Worm (Caenorhabditis elegans) whole organism, L1 larva: ENCODE data around the gene srh-74.

Source experiments
- aly-2 ChIP-seq: fragments of 150-350 bp; optimal IDR thresholded peaks from 2 replicates; lab custom pipeline; 2014; ENCODE audit warnings: missing biosample characterization, missing genetic modification characterization
- ama-1 ChIP-seq: fragments of 150-350 bp; optimal IDR thresholded peaks from 2 replicates; lab custom pipeline; 2014
- ceh-63 ChIP-seq: fragments of 200-800 bp; sonication (Bioruptor generic); optimal IDR thresholded peaks from 2 replicates; lab custom pipeline; 2018; ENCODE audit warnings: mild to moderate bottlenecking, missing genetic modification characterization, missing compliant biosample characterization
- elt-2 ChIP-seq: sonication (generic microtip); optimal IDR thresholded peaks from 2 replicates; lab custom pipeline; 2016; ENCODE audit warnings: missing genetic modification characterization, mild to moderate bottlenecking, inconsistent platforms, missing compliant biosample characterization, missing genetic modification reagents
- fkh-10 ChIP-seq: sonication (generic microtip); optimal IDR thresholded peaks from 2 replicates; lab custom pipeline; 2017; ENCODE audit warnings: missing biosample characterization, missing genetic modification reagents, missing genetic modification characterization
- lin-14 ChIP-seq: fragments of 200-800 bp; sonication (Bioruptor generic); optimal IDR thresholded peaks from 2 replicates; lab custom pipeline; 2018; ENCODE audit warnings: mild to moderate bottlenecking, missing genetic modification characterization, moderate library complexity, missing compliant biosample characterization
- mdl-1 ChIP-seq, 2 experiments: fragments of 150-350 bp; optimal IDR thresholded peaks; 2 replicates each; lab custom pipeline; 2014 to 2017; ENCODE audit warnings: missing biosample characterization in 2 of 2, missing genetic modification characterization in 2 of 2, inconsistent platforms in 1 of 2
- nhr-77 ChIP-seq: fragments of 150-350 bp; optimal IDR thresholded peaks from 2 replicates; lab custom pipeline; 2014; ENCODE audit warnings: missing biosample characterization, missing genetic modification characterization
- nhr-84 ChIP-seq: sonication (generic microtip); optimal IDR thresholded peaks from 2 replicates; lab custom pipeline; 2017; ENCODE audit warnings: missing biosample characterization, missing genetic modification characterization
- snpc-4 ChIP-seq: fragments of 150-350 bp; optimal IDR thresholded peaks from 2 replicates; lab custom pipeline; 2014; ENCODE audit warnings: missing biosample characterization, missing genetic modification characterization
- sptf-1 ChIP-seq: fragments of 150-350 bp; optimal IDR thresholded peaks from 2 replicates; lab custom pipeline; 2014; ENCODE audit warnings: missing biosample characterization, missing genetic modification characterization
- unc-30 ChIP-seq: sonication (generic microtip); optimal IDR thresholded peaks from 2 replicates; lab custom pipeline; 2017; ENCODE audit warnings: missing biosample characterization, missing genetic modification characterization
- unc-62 ChIP-seq: fragments of 150-350 bp; optimal IDR thresholded peaks from 2 replicates; lab custom pipeline; 2014; ENCODE audit warnings: missing biosample characterization, missing genetic modification reagents, missing genetic modification characterization

ce11 chrV:11056484-11056883, 7.9 kb upstream of the srh-74 start:
- no peak for TF ChIP-seq unc-62
- no peak for TF ChIP-seq aly-2 (tag; lab: Kevin White, UChicago)
- TF ChIP-seq sptf-1 (tag; lab: Kevin White, UChicago): no peak
- no peak for TF ChIP-seq ceh-63 (GFP tag; lab: Kevin White, UChicago)
- no peak for TF ChIP-seq mdl-1 (tag; optimal IDR thresholded peaks at IDR 0.05; lab: Kevin White, UChicago)
- no peak for TF ChIP-seq elt-2 (tag; lab: Kevin White, UChicago)
- no peak for TF ChIP-seq nhr-84
- TF ChIP-seq lin-14 (GFP tag; lab: Kevin White, UChicago): no peak
- no peak for TF ChIP-seq snpc-4 (tag; lab: Kevin White, UChicago)
- no peak for TF ChIP-seq fkh-10 (GFP tag; lab: Kevin White, UChicago)
- no peak for TF ChIP-seq nhr-77
- no peak for TF ChIP-seq ama-1 (lab: Kevin White, UChicago)
- TF ChIP-seq unc-30 (tag; lab: Kevin White, UChicago): no peak
